Fruit fly (Drosophila melanogaster) whole organism, embryonic: Measurements from ENCODE around the gene Tcs6.

ENCODE experiments used
- B-H2 ChIP-seq: fragments of 200-800 bp; sonication (Bioruptor generic); optimal IDR thresholded peaks from 2 replicates; lab custom pipeline; 2018; ENCODE audit warnings: missing biosample characterization, mild to moderate bottlenecking, missing genetic modification characterization
- CG12071 ChIP-seq: fragments of 200-800 bp; sonication (Bioruptor generic); optimal IDR thresholded peaks from 3 replicates; lab custom pipeline; 2018; ENCODE audit warnings: missing biosample characterization, mild to moderate bottlenecking, missing genetic modification characterization
- CG13424 ChIP-seq: fragments of 200-800 bp; sonication (Bioruptor generic); optimal IDR thresholded peaks from 2 replicates; lab custom pipeline; 2019; ENCODE audit warnings: missing biosample characterization, mild to moderate bottlenecking, missing genetic modification characterization, moderate library complexity
- CG15011 ChIP-seq: fragments of 200-800 bp; sonication (Bioruptor generic); optimal IDR thresholded peaks from 3 replicates; lab custom pipeline; 2018; ENCODE audit warnings: missing biosample characterization, mild to moderate bottlenecking, missing genetic modification characterization
- CG1603 ChIP-seq: fragments of 200-800 bp; sonication (Bioruptor generic); optimal IDR thresholded peaks from 2 replicates; lab custom pipeline; 2019; ENCODE audit warnings: missing biosample characterization, mild to moderate bottlenecking, missing genetic modification characterization, moderate library complexity
- CG18011 ChIP-seq: fragments of 200-800 bp; sonication (Bioruptor generic); optimal IDR thresholded peaks from 2 replicates; lab custom pipeline; 2017; ENCODE audit warnings: missing biosample characterization, missing genetic modification characterization, mild to moderate bottlenecking, moderate library complexity, missing genotype
- CG18262 ChIP-seq: fragments of 200-800 bp; optimal IDR thresholded peaks from 3 replicates; lab custom pipeline; 2019; ENCODE audit warnings: missing biosample characterization, mild to moderate bottlenecking, missing genetic modification characterization, moderate library complexity
- CG2678 ChIP-seq: fragments of 200-800 bp; sonication (Bioruptor generic); optimal IDR thresholded peaks from 3 replicates; lab custom pipeline; 2019; ENCODE audit warnings: missing biosample characterization, mild to moderate bottlenecking, missing genetic modification characterization, moderate library complexity
- CG31441 ChIP-seq: fragments of 200-800 bp; sonication (Bioruptor generic); IDR thresholded peaks from 2 replicates; pipeline ENCODE4 v1.3.6; 2022; ENCODE audit warnings: missing biosample characterization, missing genetic modification characterization
- CG43689 ChIP-seq: fragments of 200-800 bp; sonication (Bioruptor generic); IDR thresholded peaks from 2 replicates; pipeline ENCODE4 v1.3.6; 2022; ENCODE audit warnings: missing biosample characterization, missing genetic modification characterization
- CG4617 ChIP-seq: fragments of 200-800 bp; sonication (Bioruptor generic); optimal IDR thresholded peaks from 3 replicates; lab custom pipeline; 2016; ENCODE audit warnings: missing biosample characterization, missing genetic modification characterization, borderline replicate concordance
- CG5953 ChIP-seq: fragments of 200-800 bp; sonication (Bioruptor generic); IDR thresholded peaks from 2 replicates; pipeline ENCODE4 v1.3.6; 2022; ENCODE audit warnings: missing biosample characterization, missing genetic modification characterization
- CG6254 ChIP-seq: fragments of 200-800 bp; sonication (Bioruptor generic); optimal IDR thresholded peaks from 3 replicates; lab custom pipeline; 2017; ENCODE audit warnings: mild to moderate bottlenecking, missing biosample characterization, missing genetic modification reagents, missing genetic modification characterization
- CG6683 ChIP-seq: fragments of 200-800 bp; sonication (Bioruptor generic); optimal IDR thresholded peaks from 2 replicates; lab custom pipeline; 2017; ENCODE audit warnings: missing biosample characterization, mild to moderate bottlenecking, missing genetic modification characterization, missing genetic modification reagents
- CG6854 ChIP-seq: fragments of 200-800 bp; sonication (Bioruptor generic); optimal IDR thresholded peaks from 3 replicates; lab custom pipeline; 2017; ENCODE audit warnings: missing biosample characterization, mild to moderate bottlenecking, missing genetic modification characterization
- CG7786 ChIP-seq: fragments of 200-800 bp; sonication (Bioruptor generic); optimal IDR thresholded peaks from 2 replicates; lab custom pipeline; 2016; ENCODE audit warnings: missing biosample characterization, missing genetic modification characterization
- CG8944 ChIP-seq: fragments of 200-800 bp; sonication (Bioruptor generic); optimal IDR thresholded peaks from 3 replicates; lab custom pipeline; 2016; ENCODE audit warnings: missing biosample characterization, missing genetic modification characterization
- D19A ChIP-seq: fragments of 200-800 bp; optimal IDR thresholded peaks from 3 replicates; lab custom pipeline; 2019; ENCODE audit warnings: missing biosample characterization, mild to moderate bottlenecking, missing genetic modification characterization, moderate library complexity
- H2.0 ChIP-seq: fragments of 200-800 bp; sonication (Bioruptor generic); IDR thresholded peaks from 2 replicates; pipeline ENCODE4 v1.3.6; 2022; ENCODE audit warnings: missing biosample characterization, missing genetic modification characterization
- Hr3 ChIP-seq: fragments of 200-800 bp; sonication (Bioruptor generic); optimal IDR thresholded peaks from 3 replicates; lab custom pipeline; 2016; ENCODE audit warnings: missing biosample characterization, missing genetic modification characterization
- Hsf ChIP-seq: fragments of 200-800 bp; sonication (Bioruptor generic); optimal IDR thresholded peaks from 3 replicates; lab custom pipeline; 2016; ENCODE audit warnings: missing biosample characterization, missing genetic modification characterization
- MTF-1 ChIP-seq: fragments of 200-800 bp; sonication (Bioruptor generic); optimal IDR thresholded peaks from 2 replicates; lab custom pipeline; 2018; ENCODE audit warnings: missing biosample characterization, mild to moderate bottlenecking, missing genetic modification characterization, borderline replicate concordance
- NfI ChIP-seq: fragments of 200-800 bp; sonication (Bioruptor generic); optimal IDR thresholded peaks from 3 replicates; lab custom pipeline; 2018; ENCODE audit warnings: missing biosample characterization, mild to moderate bottlenecking, missing genetic modification characterization, moderate library complexity
- Vsx1 ChIP-seq: fragments of 200-800 bp; sonication (Bioruptor generic); optimal IDR thresholded peaks from 2 replicates; lab custom pipeline; 2017; ENCODE audit warnings: missing biosample characterization, mild to moderate bottlenecking, missing genetic modification characterization, missing genetic modification reagents
- Xbp1 ChIP-seq: fragments of 200-800 bp; sonication (Bioruptor generic); optimal IDR thresholded peaks from 3 replicates; lab custom pipeline; 2016; ENCODE audit warnings: missing biosample characterization, mild to moderate bottlenecking, missing genetic modification characterization
- ab ChIP-seq: fragments of 200-800 bp; sonication (Bioruptor generic); optimal IDR thresholded peaks from 2 replicates; lab custom pipeline; 2016; ENCODE audit warnings: missing biosample characterization, missing genetic modification characterization
- amos ChIP-seq: fragments of 200-800 bp; sonication (Bioruptor generic); IDR thresholded peaks from 2 replicates; pipeline ENCODE4 v1.3.6; 2022; ENCODE audit warnings: missing biosample characterization, missing genetic modification characterization; ENCODE audit not compliant: partially characterized antibody
- aop ChIP-seq: fragments of 200-800 bp; sonication (Bioruptor generic); IDR thresholded peaks from 2 replicates; pipeline ENCODE4 v1.3.6; 2022; ENCODE audit warnings: missing biosample characterization, missing genetic modification characterization
- bigmax ChIP-seq: fragments of 200-800 bp; sonication (Bioruptor generic); optimal IDR thresholded peaks from 2 replicates; lab custom pipeline; 2018; ENCODE audit warnings: missing biosample characterization, mild to moderate bottlenecking, missing genetic modification characterization
- btn ChIP-seq: fragments of 200-800 bp; sonication (Bioruptor generic); optimal IDR thresholded peaks from 2 replicates; lab custom pipeline; 2016; ENCODE audit warnings: missing biosample characterization, missing genetic modification characterization
- cg ChIP-seq: fragments of 200-800 bp; sonication (Bioruptor generic); optimal IDR thresholded peaks from 3 replicates; lab custom pipeline; 2019; ENCODE audit warnings: missing biosample characterization, mild to moderate bottlenecking, missing genetic modification characterization, moderate library complexity
- fd102C ChIP-seq: fragments of 200-800 bp; sonication (Bioruptor generic); optimal IDR thresholded peaks from 2 replicates; lab custom pipeline; 2018; ENCODE audit warnings: missing biosample characterization, mild to moderate bottlenecking, missing genetic modification characterization, moderate library complexity
- fd96Cb ChIP-seq: fragments of 200-800 bp; sonication (Bioruptor generic); optimal IDR thresholded peaks from 2 replicates; lab custom pipeline; 2018; ENCODE audit warnings: missing biosample characterization, mild to moderate bottlenecking, missing genetic modification characterization, moderate library complexity
- fru ChIP-seq: fragments of >200 bp; optimal IDR thresholded peaks from 2 replicates; lab custom pipeline; 2017
- ftz-f1 ChIP-seq: fragments of 200-800 bp; sonication (Bioruptor generic); optimal IDR thresholded peaks from 2 replicates; lab custom pipeline; 2016; ENCODE audit warnings: missing biosample characterization, missing genetic modification characterization
- hth ChIP-seq: fragments of >200 bp; optimal IDR thresholded peaks from 2 replicates; lab custom pipeline; 2017; ENCODE audit warnings: inconsistent platforms
- org-1 ChIP-seq: fragments of 200-800 bp; sonication (Bioruptor generic); optimal IDR thresholded peaks from 2 replicates; lab custom pipeline; 2017; ENCODE audit warnings: missing biosample characterization, missing genetic modification characterization
- pfk ChIP-seq: fragments of 200-800 bp; sonication (Bioruptor generic); optimal IDR thresholded peaks from 2 replicates; lab custom pipeline; 2018; ENCODE audit warnings: missing biosample characterization, mild to moderate bottlenecking, missing genetic modification characterization, moderate library complexity
- prd ChIP-seq, 3 experiments: fragments of >200 bp in 2 of 3; fragments of 200-800 bp in 1 of 3; sonication (Bioruptor generic) in 1 of 3; optimal IDR thresholded peaks in 2 of 3; IDR thresholded peaks in 1 of 3; 2 replicates in 2 of 3; 3 replicates in 1 of 3; pipeline versions ENCODE4 v1.3.6 to Lab custom; 2017 to 2022; ENCODE audit warnings: missing biosample characterization in 1 of 3, missing genetic modification characterization in 1 of 3
- rib ChIP-seq: fragments of 200-800 bp; sonication (Bioruptor generic); IDR thresholded peaks from 2 replicates; pipeline ENCODE4 v1.3.6; 2022; ENCODE audit warnings: missing biosample characterization, missing genetic modification characterization
- ro ChIP-seq: fragments of 200-800 bp; sonication (Bioruptor generic); IDR thresholded peaks from 2 replicates; pipeline ENCODE4 v1.3.6; 2022; ENCODE audit warnings: missing biosample characterization, missing genetic modification characterization
- sd ChIP-seq: fragments of 200-800 bp; sonication (Bioruptor generic); optimal IDR thresholded peaks from 3 replicates; lab custom pipeline; 2018; ENCODE audit warnings: missing biosample characterization, mild to moderate bottlenecking, missing genetic modification characterization, moderate library complexity
- sna ChIP-seq: fragments of 200-800 bp; sonication (Bioruptor generic); IDR thresholded peaks from 2 replicates; pipeline ENCODE4 v1.3.6; 2022; ENCODE audit warnings: missing biosample characterization, missing genetic modification characterization; ENCODE audit not compliant: partially characterized antibody
- sqz ChIP-seq: fragments of 200-800 bp; sonication (Bioruptor generic); optimal IDR thresholded peaks from 3 replicates; lab custom pipeline; 2018; ENCODE audit warnings: missing biosample characterization, mild to moderate bottlenecking, missing genetic modification characterization
- sr ChIP-seq: fragments of 200-800 bp; sonication (Bioruptor generic); IDR thresholded peaks from 3 replicates; pipeline ENCODE4 v1.3.6; 2022; ENCODE audit warnings: missing biosample characterization, missing genetic modification characterization
- unc-4 ChIP-seq: fragments of 200-800 bp; sonication (Bioruptor generic); IDR thresholded peaks from 2 replicates; pipeline ENCODE4 v1.3.6; 2022; ENCODE audit warnings: missing biosample characterization, missing genetic modification characterization; ENCODE audit not compliant: partially characterized antibody
- wdn ChIP-seq: fragments of 200-800 bp; sonication (Bioruptor generic); IDR thresholded peaks from 2 replicates; pipeline ENCODE4 v1.3.6; 2022; ENCODE audit warnings: missing biosample characterization, missing genetic modification characterization

Gene Tcs6

DNA sequence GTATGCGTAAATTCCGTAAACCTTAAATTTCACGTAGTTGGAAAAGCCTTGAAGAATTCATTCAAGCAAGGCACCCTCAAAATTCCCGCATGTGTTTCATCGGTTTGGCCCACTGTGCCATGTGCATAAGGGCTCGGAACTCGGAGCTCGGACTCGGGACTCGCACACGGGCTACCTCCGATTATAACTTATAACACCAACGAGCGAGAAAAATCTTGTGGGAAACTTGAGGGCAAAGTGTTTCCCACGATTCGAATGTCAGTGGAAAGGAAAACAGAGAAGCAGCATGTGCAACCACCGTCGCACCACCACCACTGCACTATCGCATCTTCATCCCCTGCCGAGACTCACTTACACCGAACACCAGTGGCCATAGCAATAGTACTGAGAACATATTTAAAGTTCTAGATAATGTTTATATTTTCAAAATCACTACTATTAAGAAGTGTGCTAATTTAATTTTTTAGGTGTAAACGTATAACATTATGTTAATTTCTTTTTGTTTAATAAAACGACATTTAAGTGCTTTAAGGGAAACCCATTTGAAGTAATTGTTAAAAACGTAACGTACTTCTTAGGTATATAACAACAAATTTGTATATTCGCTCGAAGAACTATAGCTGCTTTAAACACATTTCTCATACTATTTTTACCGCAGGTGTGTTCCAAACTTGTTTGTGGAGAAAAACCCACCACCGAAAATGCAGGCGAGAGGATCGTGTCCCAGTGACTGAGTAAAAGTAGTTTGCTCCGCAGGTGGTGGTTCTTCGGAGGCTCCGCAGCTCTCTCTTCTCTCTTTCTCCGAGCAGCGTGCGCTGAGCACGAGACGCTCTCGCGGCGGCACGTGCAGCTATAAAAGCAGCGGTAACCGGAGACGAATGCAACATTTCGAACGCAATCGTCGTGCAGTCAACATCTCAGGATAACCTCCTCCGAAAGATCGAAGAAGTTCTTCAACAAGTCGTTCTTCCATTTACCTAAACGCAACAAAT, 21.6 kb downstream of the Tcs6 start (continued):
- TF ChIP-seq fd96Cb (tag; lab: Kevin White, UChicago) = peak; percentile 94
- TF ChIP-seq pfk (GFP tag; lab: Kevin White, UChicago) = no peak
- peak; percentile 67 for TF ChIP-seq MTF-1
- TF ChIP-seq CG5953 (GFP tag; lab: Robert Waterston, UW) = no peak
- peak; percentile 90 for TF ChIP-seq org-1 (GFP tag; lab: Kevin White, UChicago)
- TF ChIP-seq B-H2 (GFP tag; lab: Kevin White, UChicago) = no peak
- TF ChIP-seq prd (optimal IDR thresholded peaks at IDR 0.05; lab: Kevin White, UChicago) = no peak
- TF ChIP-seq prd (GFP tag; IDR thresholded peaks at IDR 0.05; lab: Robert Waterston, UW) = peak; percentile 88
- peak; percentile 27; the same call in 1 of the 2 replicates for TF ChIP-seq ro
- no peak for TF ChIP-seq hth (lab: Kevin White, UChicago)
- peak; percentile 7 for TF ChIP-seq CG7786 (GFP tag; lab: Kevin White, UChicago)
- TF ChIP-seq sd (tag; lab: Kevin White, UChicago) = peak; percentile 21
- TF ChIP-seq CG13424 = peak; percentile 95
- TF ChIP-seq sqz = peak; percentile 95
- TF ChIP-seq CG6254 (GFP tag; lab: Kevin White, UChicago) = peak; percentile 95
- TF ChIP-seq CG18262 = peak; percentile 99
- no peak for TF ChIP-seq CG18011 (GFP tag; lab: Kevin White, UChicago)
- peak; percentile 56 for TF ChIP-seq CG12071 (GFP tag; lab: Kevin White, UChicago)
- TF ChIP-seq Xbp1 = peak; percentile 71
- TF ChIP-seq rib (GFP tag; lab: Robert Waterston, UW) = no peak
- TF ChIP-seq CG6683 (GFP tag; lab: Kevin White, UChicago) = peak; percentile 63
- peak; percentile 92 for TF ChIP-seq fd102C (GFP tag; lab: Kevin White, UChicago)
- TF ChIP-seq aop (GFP tag; lab: Robert Waterston, UW) = no peak
- TF ChIP-seq CG8944 (GFP tag; lab: Kevin White, UChicago) = peak; percentile 44
- peak; percentile 95 for TF ChIP-seq CG2678 (tag; lab: Kevin White, UChicago)
- TF ChIP-seq bigmax (GFP tag; lab: Kevin White, UChicago) = no peak
- peak; percentile 49; the same call in 1 of the 2 replicates for TF ChIP-seq H2.0 (GFP tag; lab: Robert Waterston, UW)
- no peak for TF ChIP-seq wdn (GFP tag; lab: Robert Waterston, UW)
- peak; percentile 49 for TF ChIP-seq CG4617
- TF ChIP-seq unc-4 = no peak
- peak; percentile 66 for TF ChIP-seq btn (GFP tag; lab: Kevin White, UChicago)
- TF ChIP-seq fru = no peak
- peak; percentile 23; the same call in 1 of the 2 replicates for TF ChIP-seq amos (GFP tag; lab: Robert Waterston, UW)
- TF ChIP-seq Vsx1 (GFP tag; lab: Kevin White, UChicago) = peak; percentile 70
- TF ChIP-seq ab = no peak
- peak; percentile 61 for TF ChIP-seq NfI
- peak; percentile 98 for TF ChIP-seq CG31441 (GFP tag; lab: Robert Waterston, UW)
- peak; percentile 78 for TF ChIP-seq CG15011
- no peak for TF ChIP-seq ftz-f1 (GFP tag; lab: Kevin White, UChicago)
- peak; percentile 64 for TF ChIP-seq cg (GFP tag; lab: Kevin White, UChicago)
- no peak for TF ChIP-seq sr (GFP tag; lab: Robert Waterston, UW)
- peak; percentile 70 for TF ChIP-seq CG1603
- TF ChIP-seq CG43689 (GFP tag; lab: Robert Waterston, UW) = no peak
- peak; percentile 83 for TF ChIP-seq Hsf (GFP tag; lab: Kevin White, UChicago)
- TF ChIP-seq sna (GFP tag; lab: Robert Waterston, UW) = no peak
- peak; percentile 83 for TF ChIP-seq Hr3 (GFP tag; lab: Kevin White, UChicago)
- peak; percentile 38 for TF ChIP-seq CG6854 (GFP tag; lab: Kevin White, UChicago)
- TF ChIP-seq D19A (tag; lab: Kevin White, UChicago) = peak; percentile 96
